ENCODE assay signal across 1 fruit fly cellular context in genomic region chr2L:7810519-7810918, dm6.
A peak's percentile ranks its signal among the peaks of the same experiment; 100 is the strongest.
TF ChIP-seq lines count a peak whose summit lies in the region.

Cdc14 (minus strand) TSS chr2L:7810703.

TF ChIP-seq in whole organism, embryonic, 481 proteins besides CTCF, POLR2A, EP300 and RAD21 (continued from another document and continues in another):
- TF ChIP-seq CG17385 (GFP tag; optimal IDR thresholded peaks at IDR 0.05; lab: Kevin White, UChicago) = peak; percentile 25
- TF ChIP-seq CG16813 (GFP tag; IDR thresholded peaks at IDR 0.05; lab: Robert Waterston, UW; ENCODE audit: partially characterized antibody) = peak; percentile 53; the same call in 2 of the 3 replicates
- no peak for TF ChIP-seq Xbp1 (GFP tag; optimal IDR thresholded peaks at IDR 0.05; lab: Kevin White, UChicago)
- peak; percentile 3 for TF ChIP-seq CG13624 (GFP tag; optimal IDR thresholded peaks at IDR 0.05; lab: Kevin White, UChicago)
- peak; percentile 54 for TF ChIP-seq Jarid2 (GFP tag; optimal IDR thresholded peaks at IDR 0.05; lab: Kevin White, UChicago)
- no peak for TF ChIP-seq nmo (GFP tag; optimal IDR thresholded peaks at IDR 0.05; lab: Kevin White, UChicago)
- TF ChIP-seq bbx (GFP tag; IDR thresholded peaks at IDR 0.05; lab: Robert Waterston, UW; ENCODE audit: partially characterized antibody) = peak; percentile 55; the same call in 1 of the 2 replicates
- no peak for TF ChIP-seq CG3726 (GFP tag; IDR thresholded peaks at IDR 0.05; lab: Robert Waterston, UW)
- peak; percentile 10 for TF ChIP-seq Sry-δ (GFP tag; optimal IDR thresholded peaks at IDR 0.05; lab: Kevin White, UChicago)
- TF ChIP-seq Scr (GFP tag; IDR thresholded peaks at IDR 0.05; lab: Robert Waterston, UW; ENCODE audit: partially characterized antibody) = peak; percentile 45
- no peak for TF ChIP-seq bab2 (GFP tag; optimal IDR thresholded peaks at IDR 0.05; lab: Kevin White, UChicago)
- peak; percentile 21 for TF ChIP-seq CG12071 (GFP tag; optimal IDR thresholded peaks at IDR 0.05; lab: Kevin White, UChicago)
- no peak for TF ChIP-seq vfl (GFP tag; optimal IDR thresholded peaks at IDR 0.05; lab: Kevin White, UChicago)
- no peak for TF ChIP-seq D19B (GFP tag; optimal IDR thresholded peaks at IDR 0.05; lab: Kevin White, UChicago)
- TF ChIP-seq run (tag; optimal IDR thresholded peaks at IDR 0.05; lab: Kevin White, UChicago) = no peak
- peak; percentile 58 for TF ChIP-seq tna (GFP tag; IDR thresholded peaks at IDR 0.05; lab: Robert Waterston, UW; ENCODE audit: partially characterized antibody)
- TF ChIP-seq pfk (GFP tag; optimal IDR thresholded peaks at IDR 0.05; lab: Kevin White, UChicago) = no peak
- TF ChIP-seq z (GFP tag; IDR thresholded peaks at IDR 0.05; lab: Robert Waterston, UW) = peak; percentile 57; the same call in 2 of the 3 replicates
- TF ChIP-seq hb (GFP tag; IDR thresholded peaks at IDR 0.05; lab: Robert Waterston, UW; ENCODE audit: partially characterized antibody) = peak; percentile 53; the same call in 1 of the 3 replicates
- peak; percentile 45; the same call in 2 of the 3 replicates for TF ChIP-seq CG6791 (GFP tag; IDR thresholded peaks at IDR 0.05; lab: Robert Waterston, UW; ENCODE audit: partially characterized antibody)
- TF ChIP-seq Opbp (GFP tag; IDR thresholded peaks at IDR 0.05; lab: Robert Waterston, UW; ENCODE audit: partially characterized antibody) = peak; percentile 59
- peak; percentile 43; the same call in 1 of the 4 replicates for TF ChIP-seq Dll (GFP tag; IDR thresholded peaks at IDR 0.05; lab: Robert Waterston, UW; ENCODE audit: partially characterized antibody)
- peak; percentile 25 for TF ChIP-seq CG6765 (GFP tag; optimal IDR thresholded peaks at IDR 0.05; lab: Kevin White, UChicago)
- TF ChIP-seq HLHmδ (GFP tag; optimal IDR thresholded peaks at IDR 0.05; lab: Kevin White, UChicago) = peak; percentile 14
- no peak for TF ChIP-seq toy (GFP tag; IDR thresholded peaks at IDR 0.05; lab: Robert Waterston, UW)
- no peak for TF ChIP-seq CG3281 (GFP tag; optimal IDR thresholded peaks at IDR 0.05; lab: Kevin White, UChicago)
- peak; percentile 43; the same call in 1 of the 2 replicates for TF ChIP-seq chm (GFP tag; IDR thresholded peaks at IDR 0.05; lab: Robert Waterston, UW)
- TF ChIP-seq ro (GFP tag; IDR thresholded peaks at IDR 0.05; lab: Robert Waterston, UW) = no peak
- TF ChIP-seq B-H2 (GFP tag; optimal IDR thresholded peaks at IDR 0.05; lab: Kevin White, UChicago) = no peak
- no peak for TF ChIP-seq Sox100B (GFP tag; optimal IDR thresholded peaks at IDR 0.05; lab: Kevin White, UChicago)
- peak; percentile 16 for TF ChIP-seq CG8924 (tag; optimal IDR thresholded peaks at IDR 0.05; lab: Kevin White, UChicago)
- no peak for TF ChIP-seq CG8290 (GFP tag; optimal IDR thresholded peaks at IDR 0.05; lab: Kevin White, UChicago)
- peak in 1 of 2 experiments; percentile 58 for TF ChIP-seq CG8290 (tag; optimal IDR thresholded peaks at IDR 0.05; lab: Kevin White, UChicago)
- peak; percentile 61 for TF ChIP-seq sens (GFP tag; lab: Kevin White, UChicago)
- no peak for TF ChIP-seq tio (GFP tag; optimal IDR thresholded peaks at IDR 0.05; lab: Kevin White, UChicago)
- TF ChIP-seq CG9437 (GFP tag; optimal IDR thresholded peaks at IDR 0.05; lab: Kevin White, UChicago) = no peak
- TF ChIP-seq Dip3 (GFP tag; optimal IDR thresholded peaks at IDR 0.05; lab: Kevin White, UChicago) = no peak
- TF ChIP-seq ato (GFP tag; IDR thresholded peaks at IDR 0.05; lab: Robert Waterston, UW; ENCODE audit: partially characterized antibody) = peak; percentile 44; the same call in 1 of the 2 replicates
- TF ChIP-seq CG9932 (GFP tag; IDR thresholded peaks at IDR 0.05; lab: Robert Waterston, UW) = peak; percentile 35; the same call in 1 of the 2 replicates
- no peak for TF ChIP-seq CG30403 (GFP tag; optimal IDR thresholded peaks at IDR 0.05; lab: Kevin White, UChicago)
- TF ChIP-seq BEAF-32 (GFP tag; optimal IDR thresholded peaks at IDR 0.05; lab: Kevin White, UChicago) = peak; percentile 69
- TF ChIP-seq nerfin-1 (tag; optimal IDR thresholded peaks at IDR 0.05; lab: Kevin White, UChicago) = no peak
- TF ChIP-seq CG10462 (GFP tag; optimal IDR thresholded peaks at IDR 0.05; lab: Kevin White, UChicago) = no peak
- no peak; the same call in 1 of the 2 replicates for TF ChIP-seq CG5953 (GFP tag; IDR thresholded peaks at IDR 0.05; lab: Robert Waterston, UW)
- no peak for TF ChIP-seq dm (GFP tag; optimal IDR thresholded peaks at IDR 0.05; lab: Kevin White, UChicago)
- TF ChIP-seq dpn (GFP tag; optimal IDR thresholded peaks at IDR 0.05; lab: Kevin White, UChicago) = peak in 1 of 2 experiments; percentile 13
- no peak for TF ChIP-seq slou (GFP tag; optimal IDR thresholded peaks at IDR 0.05; lab: Kevin White, UChicago)
- TF ChIP-seq Myb (GFP tag; optimal IDR thresholded peaks at IDR 0.05; lab: Kevin White, UChicago) = peak; percentile 88
- TF ChIP-seq nerfin-2 (GFP tag; IDR thresholded peaks at IDR 0.05; lab: Robert Waterston, UW; ENCODE audit: partially characterized antibody) = peak; percentile 54
- TF ChIP-seq gcm2 (GFP tag; optimal IDR thresholded peaks at IDR 0.05; lab: Kevin White, UChicago) = no peak
- no peak for TF ChIP-seq CG3065 (GFP tag; optimal IDR thresholded peaks at IDR 0.05; lab: Kevin White, UChicago)
- TF ChIP-seq disco-r (GFP tag; optimal IDR thresholded peaks at IDR 0.05; lab: Kevin White, UChicago) = no peak
- no peak for TF ChIP-seq pum (GFP tag; optimal IDR thresholded peaks at IDR 0.05; lab: Kevin White, UChicago)
- peak; percentile 98 for TF ChIP-seq CG15514 (GFP tag; optimal IDR thresholded peaks at IDR 0.05; lab: Kevin White, UChicago)
- peak; percentile 16 for TF ChIP-seq mirr (GFP tag; optimal IDR thresholded peaks at IDR 0.05; lab: Kevin White, UChicago)
- TF ChIP-seq Med (GFP tag; lab: Kevin White, UChicago) = peak; percentile 90
- TF ChIP-seq CG7963 (GFP tag; IDR thresholded peaks at IDR 0.05; lab: Robert Waterston, UW; ENCODE audit: partially characterized antibody) = peak; percentile 42; the same call in 2 of the 3 replicates
- no peak for TF ChIP-seq CoRest (tag; optimal IDR thresholded peaks at IDR 0.05; lab: Kevin White, UChicago)
- TF ChIP-seq CG17186 (GFP tag; optimal IDR thresholded peaks at IDR 0.05; lab: Kevin White, UChicago) = peak; percentile 18
- TF ChIP-seq vvl (GFP tag; IDR thresholded peaks at IDR 0.05; lab: Robert Waterston, UW) = 0 out of 2 replicates have a peak, but pooled peaks have one; percentile 7
- peak; percentile 20 for TF ChIP-seq MTF-1 (GFP tag; optimal IDR thresholded peaks at IDR 0.05; lab: Kevin White, UChicago; ENCODE audit: borderline replicate concordance)
- no peak for TF ChIP-seq CG15479 (GFP tag; optimal IDR thresholded peaks at IDR 0.05; lab: Kevin White, UChicago)
- peak; percentile 59; the same call in 2 of the 3 replicates for TF ChIP-seq CG34224 (GFP tag; IDR thresholded peaks at IDR 0.05; lab: Robert Waterston, UW; ENCODE audit: partially characterized antibody)
- TF ChIP-seq CG12236 (GFP tag; optimal IDR thresholded peaks at IDR 0.05; lab: Kevin White, UChicago) = peak; percentile 57
- TF ChIP-seq CG12659 (GFP tag; optimal IDR thresholded peaks at IDR 0.05; lab: Kevin White, UChicago) = peak; percentile 3
- TF ChIP-seq CG13287 (GFP tag; IDR thresholded peaks at IDR 0.05; lab: Robert Waterston, UW; ENCODE audit: partially characterized antibody) = peak; percentile 67
- peak; percentile 59; the same call in 2 of the 3 replicates for TF ChIP-seq so (GFP tag; IDR thresholded peaks at IDR 0.05; lab: Robert Waterston, UW)
- TF ChIP-seq CrebB (tag; optimal IDR thresholded peaks at IDR 0.05; lab: Kevin White, UChicago) = peak; percentile 23
- TF ChIP-seq CG13296 (GFP tag; optimal IDR thresholded peaks at IDR 0.05; lab: Kevin White, UChicago) = peak; percentile 46
- TF ChIP-seq Deaf1 (tag; optimal IDR thresholded peaks at IDR 0.05; lab: Kevin White, UChicago) = peak; percentile 19
- peak; percentile 92 for TF ChIP-seq CG7928 (GFP tag; optimal IDR thresholded peaks at IDR 0.05; lab: Kevin White, UChicago)
- TF ChIP-seq knrl (GFP tag; IDR thresholded peaks at IDR 0.05; lab: Robert Waterston, UW; ENCODE audit: partially characterized antibody) = peak; percentile 55; the same call in 2 of the 3 replicates
- peak; percentile 24; the same call in 1 of the 2 replicates for TF ChIP-seq NFAT (GFP tag; IDR thresholded peaks at IDR 0.05; lab: Robert Waterston, UW)
- TF ChIP-seq HLH54F (GFP tag; optimal IDR thresholded peaks at IDR 0.05; lab: Kevin White, UChicago) = no peak
- TF ChIP-seq CG3995 (GFP tag; optimal IDR thresholded peaks at IDR 0.05; lab: Kevin White, UChicago) = peak; percentile 19
- peak; percentile 14 for TF ChIP-seq D19A (tag; optimal IDR thresholded peaks at IDR 0.05; lab: Kevin White, UChicago)
- TF ChIP-seq pzg (GFP tag; optimal IDR thresholded peaks at IDR 0.05; lab: Kevin White, UChicago) = peak; percentile 60
- TF ChIP-seq scrt (GFP tag; optimal IDR thresholded peaks at IDR 0.05; lab: Kevin White, UChicago) = peak; percentile 30
- TF ChIP-seq CG14860 (GFP tag; IDR thresholded peaks at IDR 0.05; lab: Robert Waterston, UW; ENCODE audit: partially characterized antibody) = peak; percentile 38; the same call in 1 of the 3 replicates
- TF ChIP-seq lov (optimal IDR thresholded peaks at IDR 0.05; lab: Kevin White, UChicago) = no peak
- no peak for TF ChIP-seq lov (GFP tag; IDR thresholded peaks at IDR 0.05; lab: Robert Waterston, UW)
- TF ChIP-seq lab (GFP tag; optimal IDR thresholded peaks at IDR 0.05; lab: Kevin White, UChicago) = no peak
- peak; percentile 54; the same call in 2 of the 3 replicates for TF ChIP-seq ci (GFP tag; IDR thresholded peaks at IDR 0.05; lab: Robert Waterston, UW)
- no peak for TF ChIP-seq fd64A (GFP tag; optimal IDR thresholded peaks at IDR 0.05; lab: Kevin White, UChicago)
- TF ChIP-seq CG32532 (GFP tag; IDR thresholded peaks at IDR 0.05; lab: Robert Waterston, UW) = no peak
- TF ChIP-seq Fer1 (GFP tag; optimal IDR thresholded peaks at IDR 0.05; lab: Kevin White, UChicago) = peak; percentile 4
- TF ChIP-seq CG10321 (GFP tag; IDR thresholded peaks at IDR 0.05; lab: Robert Waterston, UW) = no peak
- TF ChIP-seq CG34422 (GFP tag; IDR thresholded peaks at IDR 0.05; lab: Robert Waterston, UW) = peak; percentile 47; the same call in 1 of the 3 replicates
- TF ChIP-seq Meics (GFP tag; optimal IDR thresholded peaks at IDR 0.05; lab: Kevin White, UChicago) = peak; percentile 32
- TF ChIP-seq stwl (tag; optimal IDR thresholded peaks at IDR 0.05; lab: Kevin White, UChicago) = peak; percentile 9
- no peak for TF ChIP-seq Optix (GFP tag; IDR thresholded peaks at IDR 0.05; lab: Robert Waterston, UW)
- TF ChIP-seq CG17568 (GFP tag; optimal IDR thresholded peaks at IDR 0.05; lab: Kevin White, UChicago) = peak; percentile 45
- no peak for TF ChIP-seq Pdp1 (GFP tag; optimal IDR thresholded peaks at IDR 0.05; lab: Kevin White, UChicago)
- TF ChIP-seq row (GFP tag; IDR thresholded peaks at IDR 0.05; lab: Robert Waterston, UW) = 0 out of 3 replicates have a peak, but pooled peaks have one; percentile 30
- peak; percentile 4 for TF ChIP-seq nom (GFP tag; optimal IDR thresholded peaks at IDR 0.05; lab: Kevin White, UChicago)
- no peak for TF ChIP-seq CG10565 (GFP tag; optimal IDR thresholded peaks at IDR 0.05; lab: Kevin White, UChicago)
- TF ChIP-seq CG7745 (tag; optimal IDR thresholded peaks at IDR 0.05; lab: Kevin White, UChicago) = no peak
- peak; percentile 53; the same call in 1 of the 3 replicates for TF ChIP-seq zen2 (GFP tag; IDR thresholded peaks at IDR 0.05; lab: Robert Waterston, UW; ENCODE audit: partially characterized antibody)
- TF ChIP-seq Bgb (GFP tag; IDR thresholded peaks at IDR 0.05; lab: Robert Waterston, UW; ENCODE audit: partially characterized antibody) = peak; percentile 55; the same call in 1 of the 2 replicates
- no peak for TF ChIP-seq Dfd (GFP tag; optimal IDR thresholded peaks at IDR 0.05; lab: Kevin White, UChicago)
- no peak for TF ChIP-seq Adf1 (GFP tag; IDR thresholded peaks at IDR 0.05; lab: Robert Waterston, UW)
- TF ChIP-seq caup (GFP tag; optimal IDR thresholded peaks at IDR 0.05; lab: Kevin White, UChicago; ENCODE audit: severe bottlenecking) = peak; percentile 17
- TF ChIP-seq hbn (GFP tag; IDR thresholded peaks at IDR 0.05; lab: Robert Waterston, UW; ENCODE audit: partially characterized antibody) = peak; percentile 66
- TF ChIP-seq HLH4C (GFP tag; IDR thresholded peaks at IDR 0.05; lab: Robert Waterston, UW; ENCODE audit: partially characterized antibody) = peak; percentile 44; the same call in 1 of the 3 replicates
- no peak; the same call in 1 of the 2 replicates for TF ChIP-seq E2f2 (GFP tag; IDR thresholded peaks at IDR 0.05; lab: Robert Waterston, UW)
- no peak for TF ChIP-seq ara (GFP tag; IDR thresholded peaks at IDR 0.05; lab: Robert Waterston, UW)
- peak; percentile 29; the same call in 1 of the 2 replicates for TF ChIP-seq CG31441 (GFP tag; IDR thresholded peaks at IDR 0.05; lab: Robert Waterston, UW)
- TF ChIP-seq gro (GFP tag; optimal IDR thresholded peaks at IDR 0.05; lab: Kevin White, UChicago) = peak; percentile 23
- TF ChIP-seq Eip74EF (GFP tag; optimal IDR thresholded peaks at IDR 0.05; lab: Kevin White, UChicago) = peak in 1 of 2 experiments; percentile 10
- peak; percentile 49 for TF ChIP-seq MESR4 (GFP tag; optimal IDR thresholded peaks at IDR 0.05; lab: Kevin White, UChicago)
- peak; percentile 6 for TF ChIP-seq CG2116 (GFP tag; optimal IDR thresholded peaks at IDR 0.05; lab: Kevin White, UChicago)
- TF ChIP-seq CG18011 (GFP tag; optimal IDR thresholded peaks at IDR 0.05; lab: Kevin White, UChicago) = no peak
- no peak for TF ChIP-seq kah (GFP tag; optimal IDR thresholded peaks at IDR 0.05; lab: Kevin White, UChicago)
- TF ChIP-seq zen (tag; optimal IDR thresholded peaks at IDR 0.05; lab: Kevin White, UChicago) = no peak
- no peak for TF ChIP-seq Blimp-1 (GFP tag; optimal IDR thresholded peaks at IDR 0.05; lab: Kevin White, UChicago)
- peak; percentile 17; the same call in 1 of the 2 replicates for TF ChIP-seq inv (GFP tag; IDR thresholded peaks at IDR 0.05; lab: Robert Waterston, UW; ENCODE audit: partially characterized antibody)
- TF ChIP-seq PHDP (tag; optimal IDR thresholded peaks at IDR 0.05; lab: Kevin White, UChicago) = peak; percentile 21
- no peak for TF ChIP-seq CG15601 (tag; optimal IDR thresholded peaks at IDR 0.05; lab: Kevin White, UChicago)
- TF ChIP-seq CG16815 (GFP tag; optimal IDR thresholded peaks at IDR 0.05; lab: Kevin White, UChicago) = no peak
- peak; percentile 31; the same call in 1 of the 3 replicates for TF ChIP-seq Doc3 (GFP tag; IDR thresholded peaks at IDR 0.05; lab: Robert Waterston, UW; ENCODE audit: partially characterized antibody)
- TF ChIP-seq tgo (GFP tag; IDR thresholded peaks at IDR 0.05; lab: Robert Waterston, UW) = no peak
- peak; percentile 74; the same call in 1 of the 2 replicates for TF ChIP-seq amos (GFP tag; IDR thresholded peaks at IDR 0.05; lab: Robert Waterston, UW; ENCODE audit: partially characterized antibody)
- TF ChIP-seq CG1603 (tag; optimal IDR thresholded peaks at IDR 0.05; lab: Kevin White, UChicago) = peak; percentile 38
